Worm (Caenorhabditis elegans): Measurements from ENCODE around the gene npr-25.

The npr-25 gene

ce11 chrV:11373918-11374317 lies 21.1 kb upstream of the npr-25 start:
- TF ChIP-seq nhr-237 (tag; optimal IDR thresholded peaks at IDR 0.05), result no peak
- TF ChIP-seq nhr-12 (tag; optimal IDR thresholded peaks at IDR 0.05), result no peak
- no peak for TF ChIP-seq crh-2 (tag; optimal IDR thresholded peaks at IDR 0.05)
- TF ChIP-seq lin-39 (tag; optimal IDR thresholded peaks at IDR 0.05), result no peak
- TF ChIP-seq dmd-4 (tag; optimal IDR thresholded peaks at IDR 0.05), result no peak
- TF ChIP-seq snpc-4 (tag; optimal IDR thresholded peaks at IDR 0.05), result no peak
- TF ChIP-seq nhr-129 (tag; optimal IDR thresholded peaks at IDR 0.05), result no peak
- no peak for TF ChIP-seq ztf-1 (GFP tag; conservative IDR thresholded peaks at IDR 0.05)
- no peak for TF ChIP-seq nhr-23 (tag; optimal IDR thresholded peaks at IDR 0.05)
- TF ChIP-seq sem-4 (tag; optimal IDR thresholded peaks at IDR 0.05), result no peak
- TF ChIP-seq fos-1 (tag; optimal IDR thresholded peaks at IDR 0.05), result no peak
- no peak for TF ChIP-seq nhr-77 (tag; optimal IDR thresholded peaks at IDR 0.05)
- TF ChIP-seq unc-62 (GFP tag; optimal IDR thresholded peaks at IDR 0.05), result no peak
- no peak for TF ChIP-seq C34F6.9 (tag; optimal IDR thresholded peaks at IDR 0.05)
- no peak for TF ChIP-seq sma-3 (GFP tag; optimal IDR thresholded peaks at IDR 0.05)
- TF ChIP-seq nhr-25 (tag; optimal IDR thresholded peaks at IDR 0.05), result no peak

ce11 chrV:11372284-11372878 lies 19.6 kb upstream of the npr-25 start:
- TF ChIP-seq sma-9 (GFP tag; optimal IDR thresholded peaks at IDR 0.05), result no peak
- TF ChIP-seq sma-9 (tag; optimal IDR thresholded peaks at IDR 0.05), result no peak
- no peak for TF ChIP-seq fos-1 (tag; optimal IDR thresholded peaks at IDR 0.05)
- no peak for TF ChIP-seq dmd-4 (tag; optimal IDR thresholded peaks at IDR 0.05)
- no peak for TF ChIP-seq mab-5 (tag; optimal IDR thresholded peaks at IDR 0.05)
- no peak for TF ChIP-seq nhr-129 (tag; optimal IDR thresholded peaks at IDR 0.05)
- no peak for TF ChIP-seq gmeb-1 (tag; optimal IDR thresholded peaks at IDR 0.05)
- TF ChIP-seq unc-39 (tag; optimal IDR thresholded peaks at IDR 0.05), result no peak
- no peak for TF ChIP-seq ama-1 (optimal IDR thresholded peaks at IDR 0.05)
- TF ChIP-seq F13H6.1 (tag; optimal IDR thresholded peaks at IDR 0.05), result no peak
- no peak for TF ChIP-seq nhr-12 (tag; optimal IDR thresholded peaks at IDR 0.05)
- no peak for TF ChIP-seq mdl-1 (tag; optimal IDR thresholded peaks at IDR 0.05)
- no peak for TF ChIP-seq ZK546.5 (tag; optimal IDR thresholded peaks at IDR 0.05)
- no peak for TF ChIP-seq zag-1 (tag; optimal IDR thresholded peaks at IDR 0.05)
- TF ChIP-seq ceh-82 (tag; optimal IDR thresholded peaks at IDR 0.05), result no peak
- no peak for TF ChIP-seq nhr-23 (tag; optimal IDR thresholded peaks at IDR 0.05)
- TF ChIP-seq Y55F3AM.14 (GFP tag; optimal IDR thresholded peaks at IDR 0.05), result no peak
- no peak for TF ChIP-seq nhr-6 (tag; optimal IDR thresholded peaks at IDR 0.05)
- no peak for TF ChIP-seq ztf-11 (tag; optimal IDR thresholded peaks at IDR 0.05)
- TF ChIP-seq crh-2 (tag; optimal IDR thresholded peaks at IDR 0.05), result no peak

- TF ChIP-seq lin-11 (tag; optimal IDR thresholded peaks at IDR 0.05), result no peak
- TF ChIP-seq F13H6.1 (tag; optimal IDR thresholded peaks at IDR 0.05), result no peak
- TF ChIP-seq unc-55 (GFP tag; optimal IDR thresholded peaks at IDR 0.05), result no peak
- TF ChIP-seq unc-39 (tag; optimal IDR thresholded peaks at IDR 0.05), result no peak
- no peak for TF ChIP-seq egl-27 (tag; optimal IDR thresholded peaks at IDR 0.05)
- no peak for TF ChIP-seq lin-13 (GFP tag; optimal IDR thresholded peaks at IDR 0.05)
- no peak for TF ChIP-seq aly-2 (tag; optimal IDR thresholded peaks at IDR 0.05)
- no peak for TF ChIP-seq skn-1 (tag; optimal IDR thresholded peaks at IDR 0.05)
- TF ChIP-seq sma-9 (GFP tag; optimal IDR thresholded peaks at IDR 0.05), result no peak
- TF ChIP-seq sma-9 (tag; optimal IDR thresholded peaks at IDR 0.05), result no peak
- TF ChIP-seq ztf-11 (tag; optimal IDR thresholded peaks at IDR 0.05), result no peak
- no peak for TF ChIP-seq alr-1 (tag; optimal IDR thresholded peaks at IDR 0.05)
- TF ChIP-seq nhr-25 (tag; optimal IDR thresholded peaks at IDR 0.05), result no peak
- no peak for TF ChIP-seq sem-4 (tag; optimal IDR thresholded peaks at IDR 0.05)
- no peak for TF ChIP-seq nhr-21 (tag; optimal IDR thresholded peaks at IDR 0.05)
- TF ChIP-seq mbf-1 (tag; optimal IDR thresholded peaks at IDR 0.05), result no peak
Measured at ce11 chrV:11366129-11366528, 13.3 kb upstream of the npr-25 start, which contains the start of gene dop-5. TSS of gene dop-5 (minus strand) at chrV:11366229.

- TF ChIP-seq sma-9 (GFP tag; optimal IDR thresholded peaks at IDR 0.05) (no peak), sma-9 (tag; optimal IDR thresholded peaks at IDR 0.05) (no peak), F13H6.1 (tag; optimal IDR thresholded peaks at IDR 0.05) (no peak), R02D3.7 (tag; optimal IDR thresholded peaks at IDR 0.05) (no peak), elt-3 (tag; optimal IDR thresholded peaks at IDR 0.05) (no peak), alr-1 (tag; optimal IDR thresholded peaks at IDR 0.05) (no peak), blmp-1 (tag; optimal IDR thresholded peaks at IDR 0.05; ENCODE audit: insufficient read depth) (no peak), nhr-23 (tag; optimal IDR thresholded peaks at IDR 0.05) (no peak), nhr-129 (tag; optimal IDR thresholded peaks at IDR 0.05) (no peak), egl-27 (tag; optimal IDR thresholded peaks at IDR 0.05) (no peak), ama-1 (optimal IDR thresholded peaks at IDR 0.05) (no peak), gmeb-1 (tag; optimal IDR thresholded peaks at IDR 0.05) (no peak), nhr-21 (tag; optimal IDR thresholded peaks at IDR 0.05) (no peak), peb-1 (tag; optimal IDR thresholded peaks at IDR 0.05) (no peak), lsy-2 (tag; optimal IDR thresholded peaks at IDR 0.05) (no peak), ztf-4 (tag; optimal IDR thresholded peaks at IDR 0.05) (no peak), nhr-12 (tag; optimal IDR thresholded peaks at IDR 0.05) (no peak), Y55F3AM.14 (GFP tag; optimal IDR thresholded peaks at IDR 0.05) (no peak), mbf-1 (tag; optimal IDR thresholded peaks at IDR 0.05) (no peak)
Measured at ce11 chrV:11363575-11363974, 10.8 kb upstream of the npr-25 start.

All from whole organism, L2 larva.